Worm (Caenorhabditis elegans): ENCODE measurements around the gene str-238.

Gene str-238

ce11 chrV:804485-804884 lies 39.7 kb downstream of the str-238 start, which contains the start of gene nhr-270:
Gene nhr-270 (minus strand): TSS chrV:804741.
- TF ChIP-seq F37D6.2 (tag; optimal IDR thresholded peaks at IDR 0.05): no peak
- no peak for TF ChIP-seq vab-7 (GFP tag; IDR thresholded peaks at IDR 0.05)
- TF ChIP-seq unc-62 (GFP tag; optimal IDR thresholded peaks at IDR 0.05 in 1 of 2): peak in 1 of 2 experiments; percentile 91
- no peak for TF ChIP-seq unc-62 (tag; optimal IDR thresholded peaks at IDR 0.05)
- TF ChIP-seq ZK337.2 (GFP tag; IDR thresholded peaks at IDR 0.05): no peak
- TF ChIP-seq egl-43 (GFP tag; IDR thresholded peaks at IDR 0.05): no peak
- no peak for TF ChIP-seq ceh-44 (GFP tag; IDR thresholded peaks at IDR 0.05)
- TF ChIP-seq aha-1 (tag): peak; percentile 66

- TF ChIP-seq skn-1 (tag; optimal IDR thresholded peaks at IDR 0.05) (no peak), unc-62 (GFP tag; optimal IDR thresholded peaks at IDR 0.05 in 1 of 2) (peak in 1 of 2 experiments; percentile 90), unc-62 (tag; optimal IDR thresholded peaks at IDR 0.05) (no peak)
Measured at ce11 chrV:808260-808659, 43.4 kb downstream of the str-238 start.

DNA sequence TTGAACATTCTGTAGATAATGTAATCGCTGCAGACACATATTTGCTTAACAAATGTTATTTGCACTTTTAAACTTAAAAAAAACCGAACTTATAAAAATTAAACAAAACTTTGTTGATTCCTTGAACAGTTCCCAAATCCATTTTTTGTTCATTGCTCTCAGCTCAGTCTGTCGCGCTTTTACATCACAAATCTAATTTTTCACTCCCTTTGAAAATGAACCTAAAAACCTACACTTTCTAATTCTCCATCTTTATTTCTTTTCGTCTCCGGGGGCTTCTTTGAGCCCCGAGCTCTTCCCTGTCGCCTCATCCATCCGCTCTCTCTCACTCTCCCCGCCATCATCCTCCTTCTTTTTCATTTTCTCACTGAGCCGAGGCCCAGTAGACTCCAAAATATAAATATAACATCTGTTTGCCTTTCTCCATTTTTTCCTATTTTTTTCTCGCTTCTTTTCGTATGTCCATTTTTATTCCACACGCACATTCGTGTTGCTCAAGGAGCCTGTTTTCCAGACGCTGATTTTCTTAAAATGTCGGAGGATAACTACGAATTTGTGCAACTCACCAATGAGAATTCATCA lies 45.5 kb downstream of the str-238 start, which contains the start of gene R13D11.4:
TSS of gene R13D11.4 (plus strand) at position 532 of the 582 bp plus-strand sequence.
- TF ChIP-seq fkh-10 (GFP tag; optimal IDR thresholded peaks at IDR 0.05) (peak; percentile 27), lin-1 (GFP tag; IDR thresholded peaks at IDR 0.05) (no peak), tag-97 (GFP tag; IDR thresholded peaks at IDR 0.05) (no peak), rbr-2 (tag; optimal IDR thresholded peaks at IDR 0.05) (peak; percentile 25), ceh-44 (GFP tag; IDR thresholded peaks at IDR 0.05) (no peak), lin-29 (GFP tag; IDR thresholded peaks at IDR 0.05) (no peak), spr-3 (GFP tag; optimal IDR thresholded peaks at IDR 0.05) (no peak), aha-1 (tag) (no peak), ctbp-1 (GFP tag; IDR thresholded peaks at IDR 0.05) (0 out of 2 replicates have a peak, but pooled peaks have one; percentile 29), ces-1 (GFP tag; optimal IDR thresholded peaks at IDR 0.05) (peak; percentile 29)

- TF ChIP-seq ZK546.5 (tag; optimal IDR thresholded peaks at IDR 0.05): no peak
- no peak for TF ChIP-seq hif-1 (tag; optimal IDR thresholded peaks at IDR 0.05)
- no peak for TF ChIP-seq jun-1 (tag; optimal IDR thresholded peaks at IDR 0.05)
- no peak for TF ChIP-seq spr-3 (GFP tag; optimal IDR thresholded peaks at IDR 0.05)
- TF ChIP-seq ztf-7 (tag; optimal IDR thresholded peaks at IDR 0.05): no peak
- TF ChIP-seq D1046.2 (GFP tag; IDR thresholded peaks at IDR 0.05): no peak
- TF ChIP-seq nhr-10 (tag; optimal IDR thresholded peaks at IDR 0.05): no peak
- no peak for TF ChIP-seq zip-11 (GFP tag; IDR thresholded peaks at IDR 0.05)
- TF ChIP-seq dmd-9 (GFP tag; IDR thresholded peaks at IDR 0.05): no peak
- TF ChIP-seq nhr-41 (GFP tag; IDR thresholded peaks at IDR 0.05): no peak
- TF ChIP-seq arid-1 (GFP tag; conservative IDR thresholded peaks at IDR 0.05): no peak
- no peak for TF ChIP-seq sdz-12 (GFP tag; optimal IDR thresholded peaks at IDR 0.05)
- TF ChIP-seq duxl-1 (tag; optimal IDR thresholded peaks at IDR 0.05; ENCODE audit: poor library complexity): no peak
- TF ChIP-seq ceh-82 (tag; optimal IDR thresholded peaks at IDR 0.05): no peak
- no peak for TF ChIP-seq gei-8 (GFP tag; optimal IDR thresholded peaks at IDR 0.05)
Measured at ce11 chrV:813101-813500, 48.3 kb downstream of the str-238 start, which contains the start of gene R13D11.10. Gene R13D11.10 (minus strand): TSS chrV:813201.

ce11 chrV:814716-815115 lies 49.9 kb downstream of the str-238 start, which contains the start of gene R13D11.3:
Gene R13D11.3 (plus strand): TSS chrV:815016.
- TF ChIP-seq ceh-28 (tag; optimal IDR thresholded peaks at IDR 0.05): no peak
- no peak for TF ChIP-seq ztf-7 (tag; optimal IDR thresholded peaks at IDR 0.05)
- no peak for TF ChIP-seq nhr-41 (GFP tag; IDR thresholded peaks at IDR 0.05)
- no peak for TF ChIP-seq dmd-9 (GFP tag; IDR thresholded peaks at IDR 0.05)
